Fruit fly (Drosophila melanogaster): ENCODE measurements around the gene CG43389.

CG43389 gene

DNA sequence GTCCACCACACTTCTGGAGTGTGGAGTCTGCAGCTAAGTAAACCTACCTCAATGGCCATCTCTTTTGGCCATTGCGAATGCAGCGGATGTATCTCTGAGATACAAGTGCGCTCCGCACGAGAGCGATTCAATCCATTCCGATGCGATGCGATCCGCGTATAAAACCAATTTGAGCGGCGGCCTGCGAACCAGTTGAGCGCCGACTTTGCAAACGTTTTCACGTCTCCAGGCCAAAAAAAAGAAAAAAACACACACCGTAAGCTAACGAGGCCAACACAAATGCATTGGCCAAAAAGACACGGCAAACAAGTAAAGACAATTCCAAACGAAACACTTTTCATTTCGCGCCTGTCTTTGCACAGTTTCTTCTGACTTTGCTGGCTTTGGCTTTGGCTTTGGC lies 9.9 kb downstream of the CG43389 start, which contains the start of gene ckd:
Gene ckd (plus strand): TSS at position 189 of the 400 bp plus-strand sequence.
- no peak for TF ChIP-seq EcR (GFP tag; optimal IDR thresholded peaks at IDR 0.05)
- TF ChIP-seq pan (optimal IDR thresholded peaks at IDR 0.05), result no peak
- TF ChIP-seq usp (GFP tag; optimal IDR thresholded peaks at IDR 0.05), result no peak
- TF ChIP-seq psq (optimal IDR thresholded peaks at IDR 0.05), result no peak
- TF ChIP-seq CG8478 (optimal IDR thresholded peaks at IDR 0.05), result no peak
- TF ChIP-seq Dll (optimal IDR thresholded peaks at IDR 0.05), result no peak

- TF ChIP-seq CG8478 (optimal IDR thresholded peaks at IDR 0.05) (no peak), EcR (GFP tag; optimal IDR thresholded peaks at IDR 0.05) (no peak), psq (optimal IDR thresholded peaks at IDR 0.05) (no peak), Dll (optimal IDR thresholded peaks at IDR 0.05) (no peak), usp (GFP tag; optimal IDR thresholded peaks at IDR 0.05) (no peak), pan (optimal IDR thresholded peaks at IDR 0.05) (no peak)
Observed at dm6 chr3L:3259703-3260102, 11.9 kb downstream of the CG43389 start.

dm6 chr3L:3261642-3262041 lies 13.8 kb downstream of the CG43389 start:
- TF ChIP-seq CG8478 (optimal IDR thresholded peaks at IDR 0.05) (no peak), Dll (optimal IDR thresholded peaks at IDR 0.05) (no peak), psq (optimal IDR thresholded peaks at IDR 0.05) (no peak), EcR (GFP tag; optimal IDR thresholded peaks at IDR 0.05) (no peak), pan (optimal IDR thresholded peaks at IDR 0.05) (no peak), usp (GFP tag; optimal IDR thresholded peaks at IDR 0.05) (no peak)

- TF ChIP-seq pan (optimal IDR thresholded peaks at IDR 0.05) (no peak), Dll (optimal IDR thresholded peaks at IDR 0.05) (no peak), CG8478 (optimal IDR thresholded peaks at IDR 0.05) (no peak), usp (GFP tag; optimal IDR thresholded peaks at IDR 0.05) (no peak), EcR (GFP tag; optimal IDR thresholded peaks at IDR 0.05) (no peak), psq (optimal IDR thresholded peaks at IDR 0.05) (no peak)
Observed at dm6 chr3L:3266306-3266705, 18.5 kb downstream of the CG43389 start.

DNA sequence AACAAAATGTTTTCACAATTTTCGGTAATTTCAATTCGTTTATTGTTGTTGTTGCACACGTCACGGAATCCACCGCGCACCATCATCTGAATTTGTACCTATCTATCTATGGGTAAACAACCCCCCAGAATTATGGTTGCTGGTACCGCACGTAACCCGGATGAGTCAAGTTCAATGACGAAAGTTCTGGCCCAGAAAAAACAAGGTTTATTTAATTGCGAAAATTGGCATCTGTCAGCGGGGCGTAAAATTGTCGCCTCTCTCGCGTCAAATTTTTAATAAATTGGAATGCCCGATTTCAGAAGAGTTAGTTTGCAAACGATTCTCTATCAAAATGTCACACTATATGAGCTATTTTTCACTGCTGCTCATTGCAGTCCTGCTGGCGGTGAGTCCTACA lies 20.3 kb downstream of the CG43389 start, which contains the start of gene CG34265:
Gene CG34265 (plus strand): TSS at position 301 of the 400 bp plus-strand sequence.
- TF ChIP-seq CG8478 (optimal IDR thresholded peaks at IDR 0.05), result no peak

- no peak for TF ChIP-seq CG8478 (optimal IDR thresholded peaks at IDR 0.05)
- no peak for TF ChIP-seq Dll (optimal IDR thresholded peaks at IDR 0.05)
- TF ChIP-seq psq (optimal IDR thresholded peaks at IDR 0.05), result no peak
- TF ChIP-seq EcR (GFP tag; optimal IDR thresholded peaks at IDR 0.05), result no peak
- no peak for TF ChIP-seq pan (optimal IDR thresholded peaks at IDR 0.05)
- no peak for TF ChIP-seq usp (GFP tag; optimal IDR thresholded peaks at IDR 0.05)
Observed at dm6 chr3L:3270736-3271135, 22.9 kb downstream of the CG43389 start, which contains the start of gene CG14960. CG14960 (plus strand) TSS chr3L:3271036.

DNA sequence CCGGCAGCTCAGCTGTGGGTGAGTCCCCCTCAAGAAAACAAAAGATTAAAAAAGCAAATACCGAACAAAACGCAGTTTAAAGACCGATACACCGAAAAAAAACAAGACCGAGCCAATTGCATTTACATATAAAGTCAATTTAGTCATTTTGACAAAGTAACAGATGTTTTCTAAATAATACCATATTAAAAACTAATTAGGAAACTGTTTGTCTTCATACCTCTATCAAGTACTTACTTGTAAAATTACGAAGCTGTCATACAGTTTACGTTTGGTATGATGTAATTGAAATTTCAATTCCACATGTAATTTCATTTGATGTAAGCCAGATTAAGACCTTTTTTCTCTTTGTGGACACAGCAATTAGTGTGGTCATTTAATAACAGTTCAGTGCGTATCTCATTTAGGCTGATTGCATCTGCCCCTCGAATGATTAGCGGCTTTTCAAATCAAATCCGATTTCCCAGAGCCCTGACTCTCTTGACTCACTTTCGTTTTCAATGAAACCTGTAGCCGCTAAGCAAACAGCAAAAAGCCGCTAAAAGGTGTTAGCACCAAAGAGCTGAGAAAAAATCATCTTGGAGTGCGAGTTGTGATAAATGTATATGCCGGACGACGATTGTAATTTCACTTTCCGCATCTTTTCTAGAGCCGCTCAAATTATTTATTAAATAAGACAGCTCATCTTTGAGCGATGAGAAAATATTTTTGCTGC lies 26.8 kb downstream of the CG43389 start:
- TF ChIP-seq usp (GFP tag; optimal IDR thresholded peaks at IDR 0.05) (no peak), EcR (GFP tag; optimal IDR thresholded peaks at IDR 0.05) (no peak), psq (optimal IDR thresholded peaks at IDR 0.05) (no peak), pan (optimal IDR thresholded peaks at IDR 0.05) (no peak), Dll (optimal IDR thresholded peaks at IDR 0.05) (no peak), CG8478 (optimal IDR thresholded peaks at IDR 0.05) (no peak)

DNA sequence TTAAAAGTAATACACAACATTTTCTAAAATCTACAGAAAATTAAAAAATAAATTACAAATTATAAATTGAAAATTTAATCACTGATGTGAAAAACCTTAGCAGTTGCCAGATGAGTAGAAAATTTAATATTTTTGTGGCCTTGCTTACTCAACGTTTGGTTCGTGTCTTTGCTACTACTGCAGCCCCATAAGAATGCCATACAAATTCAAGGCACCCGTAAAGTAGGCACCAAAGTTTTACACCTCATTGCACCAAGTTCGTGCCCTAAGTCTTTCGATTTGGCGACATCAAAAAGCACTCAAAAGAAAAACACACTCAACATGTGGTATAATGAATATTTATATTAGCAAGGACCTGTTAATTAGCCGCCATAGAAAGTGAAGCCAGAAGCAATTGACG lies 29.1 kb downstream of the CG43389 start:
- no peak for TF ChIP-seq usp (GFP tag; optimal IDR thresholded peaks at IDR 0.05)
- no peak for TF ChIP-seq psq (optimal IDR thresholded peaks at IDR 0.05)
- TF ChIP-seq EcR (GFP tag; optimal IDR thresholded peaks at IDR 0.05), result no peak
- no peak for TF ChIP-seq CG8478 (optimal IDR thresholded peaks at IDR 0.05)
- TF ChIP-seq pan (optimal IDR thresholded peaks at IDR 0.05), result no peak
- no peak for TF ChIP-seq Dll (optimal IDR thresholded peaks at IDR 0.05)

DNA sequence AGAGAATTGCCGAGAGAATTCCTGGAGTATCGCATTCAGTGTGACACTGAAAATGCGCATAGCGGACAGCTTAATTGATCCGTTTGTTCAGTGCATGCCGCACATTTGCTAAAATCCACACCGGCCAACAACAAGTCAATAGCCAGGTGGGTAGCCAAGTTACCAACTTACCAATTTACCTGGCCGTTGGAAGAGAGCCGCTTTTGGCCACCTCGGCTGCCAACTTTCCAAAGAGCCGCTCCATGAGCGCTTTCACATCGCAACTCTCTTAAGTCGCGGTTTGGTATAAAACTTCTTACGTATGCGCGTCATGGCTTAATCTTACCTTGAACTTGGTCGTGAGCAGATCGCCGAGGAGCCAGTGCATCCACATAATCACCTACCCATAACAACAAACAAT lies 32.1 kb downstream of the CG43389 start, which contains the start of gene CG12017:
Gene CG12017 (plus strand): TSS at position 310 of the 400 bp plus-strand sequence.
- TF ChIP-seq pan (optimal IDR thresholded peaks at IDR 0.05) (no peak), EcR (GFP tag; optimal IDR thresholded peaks at IDR 0.05) (no peak), psq (optimal IDR thresholded peaks at IDR 0.05) (no peak), usp (GFP tag; optimal IDR thresholded peaks at IDR 0.05) (no peak), Dll (optimal IDR thresholded peaks at IDR 0.05) (no peak), CG8478 (optimal IDR thresholded peaks at IDR 0.05) (no peak)

dm6 chr3L:3283264-3283663 lies 35.4 kb downstream of the CG43389 start:
- TF ChIP-seq EcR (GFP tag; optimal IDR thresholded peaks at IDR 0.05), result no peak
- no peak for TF ChIP-seq Dll (optimal IDR thresholded peaks at IDR 0.05)

dm6 chr3L:3284900-3285299 lies 37.1 kb downstream of the CG43389 start:
- TF ChIP-seq pan (optimal IDR thresholded peaks at IDR 0.05), result no peak
- no peak for TF ChIP-seq Dll (optimal IDR thresholded peaks at IDR 0.05)
- no peak for TF ChIP-seq psq (optimal IDR thresholded peaks at IDR 0.05)
- no peak for TF ChIP-seq EcR (GFP tag; optimal IDR thresholded peaks at IDR 0.05)
- TF ChIP-seq usp (GFP tag; optimal IDR thresholded peaks at IDR 0.05), result no peak
- no peak for TF ChIP-seq CG8478 (optimal IDR thresholded peaks at IDR 0.05)

DNA sequence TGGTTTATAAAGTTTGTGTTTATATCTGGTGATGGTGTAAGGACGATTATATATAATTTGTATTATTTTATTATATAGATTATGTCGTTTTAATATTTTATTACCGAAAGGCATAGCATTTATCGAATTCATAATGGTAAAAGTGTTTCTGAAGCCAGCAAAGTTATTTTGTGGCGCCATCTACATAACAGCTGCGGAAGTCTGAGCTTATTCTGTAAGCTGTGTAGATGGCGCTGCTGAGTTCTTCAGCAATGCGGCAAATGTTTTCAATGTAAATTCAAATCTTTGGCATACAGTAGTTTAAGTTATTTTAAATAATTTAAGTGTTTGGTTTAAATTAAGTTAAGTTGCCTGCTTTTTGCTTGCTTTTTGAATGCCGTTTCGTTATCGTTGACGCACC lies 40.6 kb downstream of the CG43389 start:
- TF ChIP-seq EcR (GFP tag; optimal IDR thresholded peaks at IDR 0.05), result no peak
- TF ChIP-seq Dll (optimal IDR thresholded peaks at IDR 0.05), result no peak

DNA sequence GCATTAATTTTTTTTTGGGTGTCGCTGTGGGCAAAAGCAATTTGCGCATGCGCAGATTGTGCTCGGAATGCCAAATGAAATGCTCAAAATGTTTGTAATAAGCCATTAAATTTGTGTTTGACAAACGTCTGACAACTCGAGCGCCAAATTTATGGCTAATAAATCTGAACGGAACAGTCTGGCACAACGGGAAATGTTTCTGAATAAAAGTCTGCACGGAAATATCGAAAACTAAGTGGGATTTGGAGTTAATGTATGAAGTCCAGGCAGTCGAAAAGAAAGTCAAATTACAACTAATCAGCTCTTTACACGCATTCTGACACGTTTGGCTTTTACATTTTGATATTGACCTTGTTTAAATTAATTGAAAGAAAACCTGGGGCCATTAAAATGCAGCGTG lies 43.3 kb downstream of the CG43389 start, which contains the start of gene CG12009:
Gene CG12009 (plus strand): TSS at position 301 of the 400 bp plus-strand sequence.
- no peak for TF ChIP-seq psq (optimal IDR thresholded peaks at IDR 0.05)
- no peak for TF ChIP-seq EcR (GFP tag; optimal IDR thresholded peaks at IDR 0.05)
- TF ChIP-seq pan (optimal IDR thresholded peaks at IDR 0.05), result no peak
- no peak for TF ChIP-seq Dll (optimal IDR thresholded peaks at IDR 0.05)
- no peak for TF ChIP-seq usp (GFP tag; optimal IDR thresholded peaks at IDR 0.05)

All from whole organism.